Worm (Caenorhabditis elegans) whole organism, late embryonic: ENCODE data around the gene F09C6.11.
A peak's percentile ranks its signal among the peaks of the same experiment; 100 is the strongest.

ENCODE experiments used
- F13H6.1 ChIP-seq: sonication (generic microtip); optimal IDR thresholded peaks from 2 replicates; lab custom pipeline; 2016; ENCODE audit warnings: missing genetic modification characterization, missing compliant biosample characterization
- K02D7.2 ChIP-seq: sonication (generic microtip); optimal IDR thresholded peaks from 2 replicates; lab custom pipeline; 2017; ENCODE audit warnings: mild to moderate bottlenecking, missing genetic modification characterization, missing compliant biosample characterization
- T23F11.4 ChIP-seq: fragments of 200-800 bp; sonication (Bioruptor generic); optimal IDR thresholded peaks from 2 replicates; lab custom pipeline; 2018; ENCODE audit warnings: mild to moderate bottlenecking, missing genetic modification characterization, missing compliant biosample characterization
- Y22D7AL.16 ChIP-seq: sonication (generic microtip); optimal IDR thresholded peaks from 2 replicates; lab custom pipeline; 2016; ENCODE audit warnings: missing genetic modification characterization, missing compliant biosample characterization
- ama-1 ChIP-seq: fragments of 150-350 bp; optimal IDR thresholded peaks from 2 replicates; lab custom pipeline; 2014
- ceh-14 ChIP-seq: sonication (generic microtip); optimal IDR thresholded peaks from 2 replicates; lab custom pipeline; 2016; ENCODE audit warnings: missing genotype, missing genetic modification characterization, missing compliant biosample characterization
- ceh-19 ChIP-seq: fragments of 200-800 bp; sonication (Bioruptor generic); optimal IDR thresholded peaks from 2 replicates; lab custom pipeline; 2018; ENCODE audit warnings: mild to moderate bottlenecking, missing genetic modification characterization, missing compliant biosample characterization
- ceh-22 ChIP-seq: sonication (generic microtip); optimal IDR thresholded peaks from 2 replicates; lab custom pipeline; 2017; ENCODE audit warnings: missing biosample characterization, missing genetic modification characterization
- ceh-24 ChIP-seq: sonication (generic microtip); optimal IDR thresholded peaks from 2 replicates; lab custom pipeline; 2016; ENCODE audit warnings: mild to moderate bottlenecking, missing genetic modification characterization, missing compliant biosample characterization
- ceh-30 ChIP-seq: fragments of 150-350 bp; optimal IDR thresholded peaks from 2 replicates; lab custom pipeline; 2014; ENCODE audit warnings: missing biosample characterization, missing genetic modification characterization
- ceh-31 ChIP-seq: sonication (generic microtip); optimal IDR thresholded peaks from 2 replicates; lab custom pipeline; 2016; ENCODE audit warnings: missing genetic modification characterization, missing compliant biosample characterization
- ceh-48 ChIP-seq: sonication (generic microtip); optimal IDR thresholded peaks from 2 replicates; lab custom pipeline; 2016; ENCODE audit warnings: missing genetic modification characterization, inconsistent platforms, missing compliant biosample characterization
- dmd-4 ChIP-seq: sonication (generic microtip); optimal IDR thresholded peaks from 2 replicates; lab custom pipeline; 2016; ENCODE audit warnings: borderline replicate concordance, missing genetic modification characterization, missing compliant biosample characterization
- dve-1 ChIP-seq: sonication (generic microtip); optimal IDR thresholded peaks from 2 replicates; lab custom pipeline; 2017; ENCODE audit warnings: antibody characterized with exemption, mild to moderate bottlenecking, missing genetic modification characterization, missing compliant biosample characterization
- elt-2 ChIP-seq: sonication (generic microtip); optimal IDR thresholded peaks from 2 replicates; lab custom pipeline; 2016; ENCODE audit warnings: missing genetic modification reagents, missing genetic modification characterization, missing compliant biosample characterization
- elt-4 ChIP-seq: sonication (generic microtip); optimal IDR thresholded peaks from 2 replicates; lab custom pipeline; 2016; ENCODE audit warnings: missing genetic modification characterization, missing compliant biosample characterization
- ets-4 ChIP-seq: sonication (generic microtip); optimal IDR thresholded peaks from 2 replicates; lab custom pipeline; 2016; ENCODE audit warnings: missing genetic modification characterization, missing compliant biosample characterization
- fax-1 ChIP-seq: sonication (generic microtip); optimal IDR thresholded peaks from 2 replicates; lab custom pipeline; 2016; ENCODE audit warnings: missing genotype, missing genetic modification characterization, missing compliant biosample characterization
- hlh-15 ChIP-seq: sonication (generic microtip); optimal IDR thresholded peaks from 2 replicates; lab custom pipeline; 2016; ENCODE audit warnings: missing genetic modification characterization, missing compliant biosample characterization
- hlh-30 ChIP-seq: sonication (generic microtip); optimal IDR thresholded peaks from 2 replicates; lab custom pipeline; 2017; ENCODE audit warnings: antibody characterized with exemption, missing genetic modification characterization, missing compliant biosample characterization; ENCODE audit not compliant: insufficient read depth
- lim-6 ChIP-seq: sonication (generic microtip); optimal IDR thresholded peaks from 2 replicates; lab custom pipeline; 2016; ENCODE audit warnings: missing genetic modification characterization, missing compliant biosample characterization
- lin-11 ChIP-seq: fragments of 200-800 bp; sonication (Bioruptor generic); optimal IDR thresholded peaks from 2 replicates; lab custom pipeline; 2018; ENCODE audit warnings: mild to moderate bottlenecking, missing genetic modification characterization, missing compliant biosample characterization
- madf-2 ChIP-seq: sonication (generic microtip); optimal IDR thresholded peaks from 2 replicates; lab custom pipeline; 2017; ENCODE audit warnings: missing genetic modification characterization, missing compliant biosample characterization
- nfya-1 ChIP-seq: sonication (generic microtip); optimal IDR thresholded peaks from 2 replicates; lab custom pipeline; 2017; ENCODE audit warnings: missing genetic modification characterization, mild to moderate bottlenecking, missing compliant biosample characterization, antibody characterized with exemption, moderate library complexity
- odd-2 ChIP-seq: sonication (generic microtip); optimal IDR thresholded peaks from 2 replicates; lab custom pipeline; 2017; ENCODE audit warnings: antibody characterized with exemption, mild to moderate bottlenecking, missing genetic modification characterization, missing compliant biosample characterization
- pax-1 ChIP-seq: fragments of 150-350 bp; optimal IDR thresholded peaks from 2 replicates; lab custom pipeline; 2014; ENCODE audit warnings: missing biosample characterization, missing genetic modification characterization
- pha-2 ChIP-seq: sonication (generic microtip); optimal IDR thresholded peaks from 2 replicates; lab custom pipeline; 2017; ENCODE audit warnings: mild to moderate bottlenecking, missing genetic modification characterization, missing compliant biosample characterization
- pha-4 ChIP-seq: fragments of 150-350 bp; optimal IDR thresholded peaks from 2 replicates; lab custom pipeline; 2018; ENCODE audit warnings: missing biosample characterization, missing genetic modification reagents, missing genetic modification characterization
- pros-1 ChIP-seq: fragments of 150-350 bp; optimal IDR thresholded peaks from 2 replicates; lab custom pipeline; 2014; ENCODE audit warnings: missing biosample characterization, missing genetic modification reagents, missing genetic modification characterization
- ref-2 ChIP-seq: sonication (generic microtip); optimal IDR thresholded peaks from 2 replicates; lab custom pipeline; 2016; ENCODE audit warnings: missing genetic modification characterization, missing compliant biosample characterization
- rnt-1 ChIP-seq: sonication (generic microtip); optimal IDR thresholded peaks from 2 replicates; lab custom pipeline; 2016; ENCODE audit warnings: missing genetic modification characterization, missing compliant biosample characterization
- sox-2 ChIP-seq: fragments of 200-800 bp; sonication (Bioruptor generic); IDR thresholded peaks from 2 replicates; pipeline ENCODE4 v1.3.6; 2022; ENCODE audit warnings: missing genetic modification reagents, missing genetic modification characterization, missing compliant biosample characterization
- sox-4 ChIP-seq: sonication (generic microtip); optimal IDR thresholded peaks from 2 replicates; lab custom pipeline; 2017; ENCODE audit warnings: mild to moderate bottlenecking, missing genetic modification characterization, inconsistent platforms, missing compliant biosample characterization
- unc-3 ChIP-seq, 2 experiments: fragments of 200-800 bp in 1 of 2; sonication (Bioruptor generic) in 1 of 2; sonication (generic microtip) in 1 of 2; conservative IDR thresholded peaks in 1 of 2; optimal IDR thresholded peaks in 1 of 2; 2 replicates each; pipeline versions ENCODE4 v1.3.6 to Lab custom; 2016 to 2022; ENCODE audit warnings: missing compliant biosample characterization in 2 of 2, missing genetic modification characterization in 2 of 2, missing genetic modification reagents in 1 of 2
- unc-42 ChIP-seq: sonication (generic microtip); optimal IDR thresholded peaks from 2 replicates; lab custom pipeline; 2016; ENCODE audit warnings: missing genotype, missing genetic modification characterization, missing compliant biosample characterization
- unc-55 ChIP-seq: sonication (generic microtip); optimal IDR thresholded peaks from 2 replicates; lab custom pipeline; 2017; ENCODE audit warnings: missing biosample characterization, missing genetic modification reagents, missing genetic modification characterization
- ztf-16 ChIP-seq: sonication (generic microtip); optimal IDR thresholded peaks from 2 replicates; lab custom pipeline; 2017; ENCODE audit warnings: missing genetic modification characterization, missing compliant biosample characterization

F09C6.11 gene

ce11 chrV:16918378-16918777, 36.3 kb upstream of the F09C6.11 start, which contains the start of the genes fbxa-206 and Y102A5C.2:
fbxa-206 (minus strand) TSS chrV:16918478.
Y102A5C.2 (plus strand) TSS chrV:16918731.
- no peak for TF ChIP-seq sox-4
- TF ChIP-seq, all 69 proteins: peak for 0

- no peak for TF ChIP-seq dmd-4 (tag; lab: Kevin White, UChicago)
- no peak for TF ChIP-seq ceh-31 (tag; lab: Kevin White, UChicago)
- no peak for TF ChIP-seq pax-1 (tag; lab: Kevin White, UChicago)
- TF ChIP-seq unc-55 (GFP tag; lab: Kevin White, UChicago): no peak
- TF ChIP-seq ets-4 (tag; lab: Kevin White, UChicago): no peak
- TF ChIP-seq Y22D7AL.16: no peak
- no peak for TF ChIP-seq ceh-30 (tag; lab: Kevin White, UChicago)
- TF ChIP-seq ama-1 (lab: Kevin White, UChicago): no peak
- no peak for TF ChIP-seq odd-2 (tag; lab: Kevin White, UChicago)
- TF ChIP-seq sox-2 (GFP tag; lab: Robert Waterston, UW): no peak
- no peak for TF ChIP-seq F13H6.1
- TF ChIP-seq ceh-19 (GFP tag; lab: Kevin White, UChicago): no peak
- TF ChIP-seq ceh-14: no peak
- no peak for TF ChIP-seq rnt-1 (tag; lab: Kevin White, UChicago)
- TF ChIP-seq T23F11.4: no peak
These were observed 34.0 kb upstream of the F09C6.11 start, which contains the start of gene F09C6.10 for ce11 chrV:16916079-16916478. F09C6.10 (minus strand) TSS chrV:16916179.

ce11 chrV:16911934-16912333, 29.8 kb upstream of the F09C6.11 start, which contains the start of gene nhr-116:
nhr-116 (plus strand) TSS chrV:16912234.
- TF ChIP-seq pros-1 (tag; lab: Kevin White, UChicago): no peak
- TF ChIP-seq pha-4 (tag; lab: Kevin White, UChicago): no peak
- TF ChIP-seq dve-1 (tag; lab: Kevin White, UChicago): no peak
- no peak for TF ChIP-seq unc-42 (tag; lab: Kevin White, UChicago)
- no peak for TF ChIP-seq ceh-24 (tag; lab: Kevin White, UChicago)
- TF ChIP-seq ets-4 (tag; lab: Kevin White, UChicago): no peak
- no peak for TF ChIP-seq ceh-22 (tag; lab: Kevin White, UChicago)
- TF ChIP-seq ref-2 (tag; lab: Kevin White, UChicago): no peak
- TF ChIP-seq lim-6 (tag; lab: Kevin White, UChicago): no peak
- no peak for TF ChIP-seq ztf-16 (tag; lab: Kevin White, UChicago)
- no peak for TF ChIP-seq ceh-48 (tag; lab: Kevin White, UChicago)
- TF ChIP-seq fax-1: no peak
- no peak for TF ChIP-seq elt-2
- no peak for TF ChIP-seq hlh-30
- no peak for TF ChIP-seq T23F11.4
- TF ChIP-seq lin-11 (tag; lab: Kevin White, UChicago): no peak
- TF ChIP-seq elt-4 (tag; lab: Kevin White, UChicago): no peak
- TF ChIP-seq ceh-30 (tag; lab: Kevin White, UChicago): no peak
- TF ChIP-seq sox-2 (GFP tag; lab: Robert Waterston, UW): no peak
- no peak for TF ChIP-seq pha-2 (tag; lab: Kevin White, UChicago)

- TF ChIP-seq madf-2 (tag; lab: Kevin White, UChicago) (no peak), hlh-30 (no peak), hlh-15 (no peak), pros-1 (tag; lab: Kevin White, UChicago) (no peak), elt-2 (peak; percentile 14), dmd-4 (tag; lab: Kevin White, UChicago) (no peak)
These were observed 29.2 kb upstream of the F09C6.11 start for ce11 chrV:16911294-16911693.

ce11 chrV:16910864-16911263, 28.8 kb upstream of the F09C6.11 start:
- TF ChIP-seq K02D7.2 (tag; lab: Kevin White, UChicago): no peak
- no peak for TF ChIP-seq unc-3 (GFP tag; conservative IDR thresholded peaks at IDR 0.05; lab: Robert Waterston, UW)
- no peak for TF ChIP-seq unc-3 (tag; optimal IDR thresholded peaks at IDR 0.05; lab: Kevin White, UChicago)
- no peak for TF ChIP-seq ref-2 (tag; lab: Kevin White, UChicago)
- no peak for TF ChIP-seq odd-2 (tag; lab: Kevin White, UChicago)
- TF ChIP-seq ceh-48 (tag; lab: Kevin White, UChicago): no peak
- no peak for TF ChIP-seq sox-4
- TF ChIP-seq nfya-1 (tag; lab: Kevin White, UChicago): no peak
- no peak for TF ChIP-seq F13H6.1
